Fruit fly (Drosophila melanogaster): ENCODE results near the gene CG43336.

CG43336 gene

DNA sequence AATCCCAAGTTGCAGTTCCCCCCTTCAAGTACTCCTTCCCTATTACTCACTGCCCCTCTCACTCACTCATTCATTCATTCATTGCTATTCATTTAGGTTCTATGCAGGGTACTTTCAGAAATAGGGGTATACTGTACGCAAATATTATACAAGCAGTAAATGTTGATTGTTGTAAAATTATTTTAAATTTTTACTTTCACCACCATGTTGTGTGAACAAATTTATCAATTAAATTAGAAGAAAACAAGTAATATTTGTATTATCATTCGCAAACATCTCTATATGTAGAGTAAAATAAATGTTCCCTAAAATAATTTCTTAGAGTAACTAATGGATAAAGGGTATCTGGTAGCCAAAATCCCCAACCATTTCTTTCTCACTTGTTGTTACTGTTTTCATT, 13.3 kb downstream of the CG43336 start (continued):
- TF ChIP-seq CG30431 (GFP tag; optimal IDR thresholded peaks at IDR 0.05) (no peak), CG2875 (GFP tag; optimal IDR thresholded peaks at IDR 0.05) (no peak), zfh1 (GFP tag; IDR thresholded peaks at IDR 0.05) (no peak), ac (GFP tag; optimal IDR thresholded peaks at IDR 0.05) (no peak), pros (GFP tag; optimal IDR thresholded peaks at IDR 0.05) (no peak), CG1647 (GFP tag; optimal IDR thresholded peaks at IDR 0.05) (no peak), CG10979 (tag; optimal IDR thresholded peaks at IDR 0.05) (peak; percentile 63), CG7839 (tag; optimal IDR thresholded peaks at IDR 0.05) (peak; percentile 21), CG14710 (tag; optimal IDR thresholded peaks at IDR 0.05) (peak; percentile 38), wek (GFP tag; optimal IDR thresholded peaks at IDR 0.05) (peak; percentile 32), Eip74EF (GFP tag; optimal IDR thresholded peaks at IDR 0.05) (no peak), CG34422 (GFP tag; IDR thresholded peaks at IDR 0.05) (no peak), Sox102F (GFP tag; optimal IDR thresholded peaks at IDR 0.05) (peak; percentile 56), Xrp1 (GFP tag; IDR thresholded peaks at IDR 0.05) (peak; percentile 34; the same call in 1 of the 2 replicates), CG7357 (GFP tag; IDR thresholded peaks at IDR 0.05) (0 out of 3 replicates have a peak, but pooled peaks have one; percentile 7), gsb-n (tag; optimal IDR thresholded peaks at IDR 0.05) (peak; percentile 22), pnt (GFP tag; optimal IDR thresholded peaks at IDR 0.05) (no peak), oc (tag; optimal IDR thresholded peaks at IDR 0.05) (peak; percentile 7), CG3838 (GFP tag; optimal IDR thresholded peaks at IDR 0.05) (no peak), CG15601 (tag; optimal IDR thresholded peaks at IDR 0.05) (peak; percentile 51), az2 (GFP tag; optimal IDR thresholded peaks at IDR 0.05) (peak; percentile 35), Aef1 (GFP tag; IDR thresholded peaks at IDR 0.05) (no peak), CG11723 (GFP tag; optimal IDR thresholded peaks at IDR 0.05) (no peak), CG12391 (tag; optimal IDR thresholded peaks at IDR 0.05) (peak; percentile 61), CG7372 (GFP tag; IDR thresholded peaks at IDR 0.05) (no peak; the same call in 1 of the 2 replicates), CG4854 (GFP tag; optimal IDR thresholded peaks at IDR 0.05) (no peak), CG2199 (GFP tag; IDR thresholded peaks at IDR 0.05) (no peak), unpg (GFP tag; optimal IDR thresholded peaks at IDR 0.05) (peak; percentile 35), h (optimal IDR thresholded peaks at IDR 0.05) (no peak), Rfx (GFP tag; IDR thresholded peaks at IDR 0.05) (no peak), ftz-f1 (GFP tag; optimal IDR thresholded peaks at IDR 0.05) (no peak), CG2116 (GFP tag; optimal IDR thresholded peaks at IDR 0.05) (no peak), D19A (tag; optimal IDR thresholded peaks at IDR 0.05) (peak; percentile 80), tin (GFP tag; optimal IDR thresholded peaks at IDR 0.05) (no peak), mirr (GFP tag; optimal IDR thresholded peaks at IDR 0.05) (no peak), CG18619 (GFP tag; optimal IDR thresholded peaks at IDR 0.05) (no peak), tio (GFP tag; optimal IDR thresholded peaks at IDR 0.05) (no peak), sqz (GFP tag; optimal IDR thresholded peaks at IDR 0.05) (no peak), so (GFP tag; IDR thresholded peaks at IDR 0.05) (no peak), gsb (GFP tag; IDR thresholded peaks at IDR 0.05) (no peak), CG13296 (GFP tag; optimal IDR thresholded peaks at IDR 0.05) (no peak), schlank (tag; optimal IDR thresholded peaks at IDR 0.05) (no peak), CG1024 (GFP tag; IDR thresholded peaks at IDR 0.05) (no peak), fd102C (GFP tag; optimal IDR thresholded peaks at IDR 0.05) (no peak), CG13424 (tag; optimal IDR thresholded peaks at IDR 0.05) (peak; percentile 33), CG14965 (GFP tag; optimal IDR thresholded peaks at IDR 0.05; ENCODE audit: borderline replicate concordance) (no peak), CG18262 (tag; optimal IDR thresholded peaks at IDR 0.05) (peak; percentile 79), Ssrp (tag; optimal IDR thresholded peaks at IDR 0.05) (peak; percentile 61), CG11085 (GFP tag; IDR thresholded peaks at IDR 0.05) (no peak), CG3995 (GFP tag; optimal IDR thresholded peaks at IDR 0.05) (no peak), chinmo (GFP tag; IDR thresholded peaks at IDR 0.05; ENCODE audit: partially characterized antibody) (no peak)
